Fruit fly (Drosophila melanogaster): ENCODE results near the gene ppk16.

Gene ppk16

DNA sequence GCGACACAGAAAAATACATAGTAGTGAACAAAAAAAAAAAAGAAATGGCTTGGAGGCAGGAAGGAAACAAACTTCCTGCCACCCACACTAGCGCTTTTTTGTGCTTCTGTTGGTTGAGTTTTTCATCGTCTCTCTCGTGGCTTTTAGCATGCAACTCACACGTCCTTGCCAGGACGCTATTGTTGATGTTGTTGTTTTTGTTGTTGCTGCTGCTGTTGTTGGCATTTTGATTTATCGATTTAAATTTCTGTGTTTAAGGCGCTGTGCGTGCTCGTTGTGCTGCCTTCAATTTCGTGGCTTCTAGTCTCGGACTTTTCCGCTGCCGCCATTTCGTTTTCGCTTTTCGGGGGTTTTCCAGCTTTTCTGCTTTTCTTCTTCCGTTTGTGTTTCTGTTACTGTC, 35.1 kb downstream of the ppk16 start:
- TF ChIP-seq pan (optimal IDR thresholded peaks at IDR 0.05): no peak
- TF ChIP-seq EcR (GFP tag; optimal IDR thresholded peaks at IDR 0.05): no peak
- no peak for TF ChIP-seq usp (GFP tag; optimal IDR thresholded peaks at IDR 0.05)
- TF ChIP-seq psq (optimal IDR thresholded peaks at IDR 0.05): no peak
- TF ChIP-seq CG8478 (optimal IDR thresholded peaks at IDR 0.05): no peak
- no peak for TF ChIP-seq Dll (optimal IDR thresholded peaks at IDR 0.05)

DNA sequence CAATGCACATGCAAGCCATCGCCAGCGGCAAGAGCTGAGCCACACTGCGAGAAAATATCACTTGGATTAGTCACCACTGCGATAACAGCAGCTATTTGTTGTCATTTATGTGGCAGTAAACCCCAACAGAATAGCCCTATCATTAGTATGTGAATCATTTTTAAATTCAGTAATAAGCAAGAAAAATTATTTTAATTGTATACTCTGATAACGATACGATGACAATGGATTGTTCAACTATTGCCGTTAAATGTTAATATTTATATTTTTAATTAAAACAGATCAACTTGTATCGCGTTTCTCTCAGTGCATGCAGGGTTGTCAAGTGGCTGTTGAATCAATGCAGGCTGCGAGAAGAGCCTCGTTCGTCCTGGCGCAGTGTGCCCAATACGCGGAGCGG, 37.0 kb downstream of the ppk16 start:
- TF ChIP-seq usp (GFP tag; optimal IDR thresholded peaks at IDR 0.05): no peak

DNA sequence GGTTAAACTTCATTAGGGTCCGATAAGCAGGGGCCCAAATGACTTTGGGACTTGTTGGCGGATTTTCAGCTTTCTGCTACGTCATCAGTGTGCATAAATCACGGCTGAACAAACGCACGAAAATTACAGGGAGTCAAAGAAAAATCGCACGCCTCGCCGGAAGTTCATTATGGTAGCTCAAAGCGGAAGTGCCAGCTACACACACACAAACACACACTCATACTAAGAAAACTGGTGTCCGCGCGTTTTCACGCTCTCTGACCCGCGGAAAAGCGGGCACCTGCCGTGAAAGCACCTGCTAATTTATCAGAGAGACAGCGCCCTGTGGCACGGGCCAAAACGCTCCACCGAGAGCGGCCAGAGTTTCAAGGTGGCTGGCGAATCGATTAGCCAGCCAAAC, 37.5 kb downstream of the ppk16 start:
- TF ChIP-seq Dll (optimal IDR thresholded peaks at IDR 0.05) (no peak), CG8478 (optimal IDR thresholded peaks at IDR 0.05) (no peak), pan (optimal IDR thresholded peaks at IDR 0.05) (no peak), usp (GFP tag; optimal IDR thresholded peaks at IDR 0.05) (no peak), EcR (GFP tag; optimal IDR thresholded peaks at IDR 0.05) (no peak), psq (optimal IDR thresholded peaks at IDR 0.05) (no peak)

DNA sequence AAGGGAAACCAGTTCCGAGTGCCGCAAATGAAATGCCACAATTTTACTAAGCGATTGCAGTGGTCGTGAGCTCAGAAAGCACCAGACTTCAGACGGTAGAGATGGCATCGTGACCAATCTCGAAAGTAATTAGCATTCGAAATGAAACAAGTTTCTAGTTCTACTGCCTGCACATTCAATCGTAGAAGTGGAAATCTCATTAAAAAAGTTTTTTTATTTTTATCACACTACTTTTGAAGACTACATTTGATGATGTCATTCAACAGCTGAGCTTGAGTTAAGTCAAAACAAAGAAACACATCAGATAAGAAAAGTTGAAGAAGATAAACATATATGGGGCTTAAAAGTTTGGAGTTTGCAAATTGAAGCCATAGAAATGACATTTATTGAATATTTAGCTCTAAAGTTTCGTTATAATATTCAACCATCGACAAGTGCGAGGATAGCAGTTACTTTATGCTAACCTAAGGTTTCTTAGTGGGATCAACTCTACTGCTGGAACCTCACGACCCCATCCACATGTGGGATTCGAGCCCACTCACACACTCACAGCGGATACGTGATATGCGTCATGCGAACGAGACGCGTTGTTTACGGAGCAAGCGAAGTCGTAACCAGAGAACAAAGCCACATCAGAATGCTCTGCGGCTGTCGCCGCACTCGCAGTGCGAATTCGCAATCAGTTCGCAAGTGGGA, 38.7 kb downstream of the ppk16 start, which contains the start of gene CG13117:
TSS of gene CG13117 (plus strand) at position 646 of the 696 bp plus-strand sequence.
- no peak for TF ChIP-seq CG8478 (optimal IDR thresholded peaks at IDR 0.05)
- TF ChIP-seq usp (GFP tag; optimal IDR thresholded peaks at IDR 0.05): no peak
- no peak for TF ChIP-seq psq (optimal IDR thresholded peaks at IDR 0.05)
- no peak for TF ChIP-seq pan (optimal IDR thresholded peaks at IDR 0.05)
- TF ChIP-seq EcR (GFP tag; optimal IDR thresholded peaks at IDR 0.05): no peak
- TF ChIP-seq Dll (optimal IDR thresholded peaks at IDR 0.05): no peak

DNA sequence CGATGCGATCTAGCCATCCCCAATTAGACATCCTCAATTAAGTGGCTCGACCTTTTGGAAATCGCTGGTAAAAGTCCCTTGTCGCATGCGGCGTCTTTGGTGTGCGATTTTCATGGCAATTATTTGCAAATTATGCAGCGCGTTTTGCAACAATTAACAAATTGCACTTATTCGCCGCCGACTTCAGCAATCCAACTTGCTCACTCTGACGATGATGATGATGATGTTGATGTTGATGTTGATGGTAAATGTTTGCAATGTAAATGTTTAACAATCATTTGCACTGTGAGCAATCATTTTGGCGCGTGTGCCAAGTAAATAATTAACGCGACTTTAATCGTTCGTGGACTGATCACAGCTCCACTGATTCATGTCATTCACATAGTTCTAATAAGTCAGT, 40.7 kb downstream of the ppk16 start:
- TF ChIP-seq CG8478 (optimal IDR thresholded peaks at IDR 0.05) (no peak), Dll (optimal IDR thresholded peaks at IDR 0.05) (no peak), psq (optimal IDR thresholded peaks at IDR 0.05) (no peak), EcR (GFP tag; optimal IDR thresholded peaks at IDR 0.05) (no peak), usp (GFP tag; optimal IDR thresholded peaks at IDR 0.05) (no peak), pan (optimal IDR thresholded peaks at IDR 0.05) (no peak)

DNA sequence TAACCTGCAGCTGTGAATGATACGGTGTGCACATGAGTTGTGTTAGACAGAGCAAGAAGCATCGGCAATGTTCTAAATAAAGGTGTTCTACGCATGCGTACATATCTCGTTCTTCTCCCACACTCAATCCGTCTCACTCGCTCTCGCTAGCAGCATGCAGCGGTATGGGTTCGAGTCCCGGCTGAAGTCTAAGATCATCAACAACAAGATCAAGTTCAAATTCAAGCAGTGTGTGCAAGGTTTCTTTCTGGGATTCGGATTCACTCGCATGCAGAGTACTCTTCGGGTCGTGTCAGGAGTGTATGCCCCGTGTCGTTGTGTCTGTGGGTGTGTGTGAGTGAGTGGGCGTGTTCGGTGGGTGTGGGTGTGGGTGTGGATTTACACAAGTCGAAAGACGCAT, 43.6 kb downstream of the ppk16 start:
- TF ChIP-seq CG8478 (optimal IDR thresholded peaks at IDR 0.05) (no peak), psq (optimal IDR thresholded peaks at IDR 0.05) (no peak), usp (GFP tag; optimal IDR thresholded peaks at IDR 0.05) (no peak), EcR (GFP tag; optimal IDR thresholded peaks at IDR 0.05) (no peak), pan (optimal IDR thresholded peaks at IDR 0.05) (no peak), Dll (optimal IDR thresholded peaks at IDR 0.05) (no peak)

DNA sequence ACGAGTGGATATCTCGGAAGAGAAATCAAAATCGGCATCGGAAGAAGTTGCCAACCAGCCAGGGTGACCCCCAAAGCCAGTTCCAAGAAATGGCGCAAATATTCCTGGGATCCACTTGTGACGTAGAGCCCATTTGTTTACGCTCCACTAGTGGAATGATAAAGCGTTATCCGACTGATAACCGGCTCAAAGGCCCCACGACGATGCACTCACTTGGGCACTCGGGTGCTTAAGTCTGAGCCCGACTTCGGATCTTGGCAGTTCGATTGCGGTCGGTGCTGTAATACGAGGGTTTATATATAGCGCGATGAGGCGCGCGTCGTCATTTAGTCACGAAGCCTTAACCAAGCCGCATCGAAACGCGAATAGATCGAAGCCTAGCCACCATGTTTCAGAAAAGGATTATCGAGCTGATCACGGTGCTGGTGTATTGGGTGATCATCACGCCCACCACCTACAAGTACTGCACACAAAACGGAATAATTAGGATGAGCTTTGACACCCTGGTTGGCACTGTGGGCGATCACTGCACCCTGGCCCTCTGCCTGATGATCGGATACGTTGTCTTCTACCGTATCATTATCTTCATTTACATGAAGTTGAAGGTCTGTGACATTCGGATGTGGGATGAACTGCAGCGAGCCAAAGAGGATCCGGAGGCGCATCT, 45.1 kb downstream of the ppk16 start, which contains the start of gene CG13116:
TSS of gene CG13116 (plus strand) at position 323 of the 667 bp plus-strand sequence.
- TF ChIP-seq usp (GFP tag; optimal IDR thresholded peaks at IDR 0.05) (no peak), CG8478 (optimal IDR thresholded peaks at IDR 0.05) (no peak), pan (optimal IDR thresholded peaks at IDR 0.05) (no peak), psq (optimal IDR thresholded peaks at IDR 0.05) (no peak), EcR (GFP tag; optimal IDR thresholded peaks at IDR 0.05) (no peak), Dll (optimal IDR thresholded peaks at IDR 0.05) (no peak)

DNA sequence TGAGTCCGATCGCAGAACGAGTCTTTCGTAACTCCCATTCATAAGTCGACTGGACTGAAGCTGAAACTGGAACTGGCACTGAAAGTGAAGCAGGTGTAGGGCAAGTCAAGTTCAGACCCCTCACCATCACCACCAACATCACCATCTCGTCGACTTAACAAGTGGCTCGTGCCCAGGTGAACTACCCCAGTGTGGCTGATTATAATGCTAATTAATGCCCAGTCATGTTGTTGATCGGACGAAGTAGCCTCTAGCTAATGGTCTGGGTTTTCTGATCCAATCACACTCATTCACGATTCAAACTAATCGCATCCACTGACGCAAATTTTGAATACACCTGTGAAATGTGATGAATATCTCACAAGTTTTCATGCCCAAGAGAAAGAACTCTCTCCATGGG, 46.0 kb downstream of the ppk16 start:
- TF ChIP-seq psq (optimal IDR thresholded peaks at IDR 0.05) (no peak), CG8478 (optimal IDR thresholded peaks at IDR 0.05) (no peak), EcR (GFP tag; optimal IDR thresholded peaks at IDR 0.05) (no peak), Dll (optimal IDR thresholded peaks at IDR 0.05) (no peak), usp (GFP tag; optimal IDR thresholded peaks at IDR 0.05) (no peak), pan (optimal IDR thresholded peaks at IDR 0.05) (no peak)

Data from whole organism.